Worm (Caenorhabditis elegans) whole organism, L2 larva: ENCODE results near the gene srd-65.

Experiments
- F13H6.1 ChIP-seq: sonication (generic microtip); optimal IDR thresholded peaks from 2 replicates; lab custom pipeline; 2016; ENCODE audit warnings: missing genetic modification characterization, missing compliant biosample characterization
- R02D3.7 ChIP-seq: fragments of 150-350 bp; optimal IDR thresholded peaks from 2 replicates; lab custom pipeline; 2014; ENCODE audit warnings: missing biosample characterization, missing genetic modification characterization
- Y55F3AM.14 ChIP-seq: fragments of 200-800 bp; sonication (Bioruptor generic); optimal IDR thresholded peaks from 2 replicates; lab custom pipeline; 2018; ENCODE audit warnings: mild to moderate bottlenecking, missing genetic modification characterization, missing compliant biosample characterization
- ZK546.5 ChIP-seq: sonication (generic microtip); optimal IDR thresholded peaks from 2 replicates; lab custom pipeline; 2017; ENCODE audit warnings: missing biosample characterization, missing genetic modification characterization
- aly-2 ChIP-seq: fragments of 150-350 bp; optimal IDR thresholded peaks from 2 replicates; lab custom pipeline; 2014; ENCODE audit warnings: missing biosample characterization, missing genetic modification characterization
- egl-27 ChIP-seq: sonication (generic microtip); optimal IDR thresholded peaks from 3 replicates; lab custom pipeline; 2017; ENCODE audit warnings: missing biosample characterization, missing genetic modification reagents, missing genetic modification characterization
- lin-11 ChIP-seq: fragments of 150-350 bp; sonication (generic microtip); optimal IDR thresholded peaks from 2 replicates; lab custom pipeline; 2014; ENCODE audit warnings: missing biosample characterization, missing genetic modification characterization, inconsistent platforms, mixed read lengths
- lin-13 ChIP-seq: fragments of 150-350 bp; optimal IDR thresholded peaks from 2 replicates; lab custom pipeline; 2014; ENCODE audit warnings: missing biosample characterization, missing genetic modification reagents, missing genetic modification characterization
- mbf-1 ChIP-seq: sonication (generic microtip); optimal IDR thresholded peaks from 2 replicates; lab custom pipeline; 2017; ENCODE audit warnings: missing biosample characterization, missing genetic modification characterization
- mdl-1 ChIP-seq, 2 experiments: fragments of 150-350 bp in 1 of 2; sonication (generic microtip) in 1 of 2; optimal IDR thresholded peaks; 2 replicates each; lab custom pipeline; 2017; ENCODE audit warnings: missing biosample characterization in 2 of 2, missing genetic modification characterization in 2 of 2
- nhr-10 ChIP-seq: sonication (generic microtip); optimal IDR thresholded peaks from 2 replicates; lab custom pipeline; 2017; ENCODE audit warnings: missing biosample characterization, missing genetic modification characterization
- nhr-25 ChIP-seq: fragments of 150-350 bp; sonication (generic microtip); optimal IDR thresholded peaks from 3 replicates; lab custom pipeline; 2014; ENCODE audit warnings: missing biosample characterization, missing genetic modification characterization
- sma-3 ChIP-seq: sonication (generic microtip); optimal IDR thresholded peaks from 2 replicates; lab custom pipeline; 2016; ENCODE audit warnings: missing genetic modification reagents, missing genetic modification characterization, missing compliant biosample characterization
- ztf-11 ChIP-seq: sonication (generic microtip); optimal IDR thresholded peaks from 2 replicates; lab custom pipeline; 2017; ENCODE audit warnings: missing biosample characterization, missing genetic modification characterization

DNA sequence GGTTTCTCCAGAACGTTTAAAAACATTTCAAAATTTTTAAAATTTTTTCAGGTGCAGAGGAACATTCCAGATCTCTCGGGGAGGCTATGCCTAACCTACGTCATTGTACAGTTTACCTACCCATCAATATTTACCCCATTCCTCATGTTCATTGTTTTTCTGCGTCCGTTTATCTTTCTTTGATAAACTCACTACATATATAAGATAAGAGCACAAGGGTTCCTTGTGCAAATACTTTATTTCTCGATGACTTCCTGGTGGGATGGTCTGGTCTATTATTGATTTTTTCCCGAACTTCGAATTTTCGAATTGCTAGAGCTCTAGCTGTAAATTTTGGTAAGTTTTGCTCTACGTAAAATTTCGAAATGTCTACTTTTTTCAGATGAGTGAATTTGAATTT is 9.6 kb upstream of the srd-65 start:
- TF ChIP-seq R02D3.7 (tag; lab: Kevin White, UChicago) (no peak), mdl-1 (tag; optimal IDR thresholded peaks at IDR 0.05; lab: Kevin White, UChicago) (no peak), Y55F3AM.14 (no peak), mbf-1 (tag; lab: Kevin White, UChicago) (no peak), sma-3 (GFP tag; lab: Kevin White, UChicago) (no peak), ztf-11 (tag; lab: Kevin White, UChicago) (no peak), egl-27 (no peak), lin-11 (tag; lab: Kevin White, UChicago) (no peak), nhr-10 (tag; lab: Kevin White, UChicago) (no peak), aly-2 (tag; lab: Kevin White, UChicago) (no peak), nhr-25 (no peak), ZK546.5 (tag; lab: Kevin White, UChicago) (no peak), lin-13 (GFP tag; lab: Kevin White, UChicago) (no peak), F13H6.1 (no peak)
